Fruit fly (Drosophila melanogaster): ENCODE data around the gene mbc.

The mbc gene

dm6 chr3R:23772808-23773207 is 8.8 kb upstream of the mbc start, which contains the start of gene tst (continued):
- TF ChIP-seq CG10631 (GFP tag; optimal IDR thresholded peaks at IDR 0.05) (peak; percentile 96), achi (GFP tag; optimal IDR thresholded peaks at IDR 0.05) (peak; percentile 87), OdsH (GFP tag; optimal IDR thresholded peaks at IDR 0.05) (peak; percentile 92), lz (GFP tag; optimal IDR thresholded peaks at IDR 0.05) (peak; percentile 78), CG7368 (GFP tag; optimal IDR thresholded peaks at IDR 0.05) (peak; percentile 75), Sox14 (GFP tag; optimal IDR thresholded peaks at IDR 0.05) (peak; percentile 78), net (GFP tag; optimal IDR thresholded peaks at IDR 0.05) (peak; percentile 83), CG6808 (GFP tag; optimal IDR thresholded peaks at IDR 0.05) (no peak), CG11762 (GFP tag; optimal IDR thresholded peaks at IDR 0.05; ENCODE audit: insufficient read depth) (peak; percentile 80), svp (GFP tag) (no peak), CG16779 (tag; optimal IDR thresholded peaks at IDR 0.05) (no peak), CG11294 (GFP tag; IDR thresholded peaks at IDR 0.05) (peak; percentile 93), Gug (GFP tag; IDR thresholded peaks at IDR 0.05) (peak; percentile 95), spab (GFP tag; optimal IDR thresholded peaks at IDR 0.05) (peak; percentile 67), CG34406 (GFP tag; optimal IDR thresholded peaks at IDR 0.05) (peak; percentile 87), CG15336 (GFP tag; IDR thresholded peaks at IDR 0.05) (peak; percentile 89), Sox15 (GFP tag; optimal IDR thresholded peaks at IDR 0.05) (peak; percentile 85), Hr39 (GFP tag; optimal IDR thresholded peaks at IDR 0.05) (peak; percentile 77), Eip93F (GFP tag; optimal IDR thresholded peaks at IDR 0.05) (peak; percentile 39), CG6792 (GFP tag; optimal IDR thresholded peaks at IDR 0.05) (peak; percentile 84), acj6 (GFP tag; optimal IDR thresholded peaks at IDR 0.05) (peak; percentile 90)

- TF ChIP-seq Eip93F (GFP tag; optimal IDR thresholded peaks at IDR 0.05) (no peak), vri (GFP tag; optimal IDR thresholded peaks at IDR 0.05) (peak; percentile 97)
Observed at dm6 chr3R:23773610-23774364, 7.8 kb upstream of the mbc start, which contains the start of gene CG10208. TSS of gene CG10208 (minus strand) at chr3R:23774127.

dm6 chr3R:23780757-23781156 is 808 bp upstream of the mbc start:
- no peak for TF ChIP-seq CG3032 (tag; optimal IDR thresholded peaks at IDR 0.05)
- TF ChIP-seq eg (GFP tag; IDR thresholded peaks at IDR 0.05): no peak
- no peak for TF ChIP-seq CG34406 (GFP tag; optimal IDR thresholded peaks at IDR 0.05)
- TF ChIP-seq Blimp-1 (GFP tag; optimal IDR thresholded peaks at IDR 0.05): no peak
- no peak for TF ChIP-seq CG11762 (GFP tag; optimal IDR thresholded peaks at IDR 0.05; ENCODE audit: insufficient read depth)
- TF ChIP-seq CG8119 (GFP tag; IDR thresholded peaks at IDR 0.05): no peak
- TF ChIP-seq Eip78C (GFP tag): no peak
- no peak for TF ChIP-seq Smox (GFP tag; optimal IDR thresholded peaks at IDR 0.05)
- TF ChIP-seq Ets21C (GFP tag; optimal IDR thresholded peaks at IDR 0.05): no peak
- no peak for TF ChIP-seq acj6 (GFP tag; optimal IDR thresholded peaks at IDR 0.05)
- no peak for TF ChIP-seq Ets96B (tag; optimal IDR thresholded peaks at IDR 0.05)
- no peak for TF ChIP-seq spab (GFP tag; optimal IDR thresholded peaks at IDR 0.05)
- TF ChIP-seq OdsH (GFP tag; optimal IDR thresholded peaks at IDR 0.05): no peak
- no peak for TF ChIP-seq CG1621 (tag; optimal IDR thresholded peaks at IDR 0.05)

dm6 chr3R:23782456-23783402 is 1.2 kb downstream of the mbc start:
- TF ChIP-seq CG32006 (GFP tag; optimal IDR thresholded peaks at IDR 0.05) (peak; percentile 96), Gug (GFP tag; IDR thresholded peaks at IDR 0.05) (peak; percentile 88), CG3919 (GFP tag; optimal IDR thresholded peaks at IDR 0.05) (peak; percentile 93), Eip78C (GFP tag) (peak; percentile 99), fkh (GFP tag; optimal IDR thresholded peaks at IDR 0.05) (peak; percentile 100), Lpt (GFP tag; optimal IDR thresholded peaks at IDR 0.05) (peak; percentile 89), pdm3 (GFP tag; optimal IDR thresholded peaks at IDR 0.05) (peak; percentile 92), Hr39 (GFP tag; optimal IDR thresholded peaks at IDR 0.05) (peak; percentile 88), CG8119 (GFP tag; IDR thresholded peaks at IDR 0.05) (peak; percentile 93), CG6854 (GFP tag; optimal IDR thresholded peaks at IDR 0.05) (peak; percentile 37), CG10669 (GFP tag; optimal IDR thresholded peaks at IDR 0.05) (peak; percentile 86), Sox14 (GFP tag; optimal IDR thresholded peaks at IDR 0.05) (peak; percentile 93), salr (GFP tag; optimal IDR thresholded peaks at IDR 0.05) (peak; percentile 66 to 83), vri (GFP tag; optimal IDR thresholded peaks at IDR 0.05) (peak; percentile 61), lz (GFP tag; optimal IDR thresholded peaks at IDR 0.05) (peak; percentile 85), fd85E (GFP tag; optimal IDR thresholded peaks at IDR 0.05) (peak; percentile 48), CG4318 (GFP tag; optimal IDR thresholded peaks at IDR 0.05) (peak; percentile 91), Ets96B (tag; optimal IDR thresholded peaks at IDR 0.05) (peak; percentile 91), svp (GFP tag) (peak; percentile 95), Sox15 (GFP tag; optimal IDR thresholded peaks at IDR 0.05) (peak; percentile 58), OdsH (GFP tag; optimal IDR thresholded peaks at IDR 0.05) (peak; percentile 92)

Measured in whole organism, prepupa.